Fruit fly (Drosophila melanogaster): ENCODE data around the gene Cbp80.

- TF ChIP-seq CTCF (optimal IDR thresholded peaks at IDR 0.05): no peak
- TF ChIP-seq CG8478 (optimal IDR thresholded peaks at IDR 0.05): no peak
These were observed 19.0 kb upstream of the Cbp80 start, which contains the start of gene Alms1b for dm6 chrX:4630836-4631235.

All from S2 (cell line).